ENCODE assay signal across 7 worm cellular contexts in genomic region chrII:6847917-6848379, ce11.
TF ChIP-seq lines count a peak whose summit lies in the region.

Gene tbc-6 (plus strand): TSS chrII:6848124.

TF ChIP-seq in whole organism, L1 larva, 84 proteins besides CTCF, POLR2A, EP300 and RAD21 (continued from another document and continues in another):
- TF ChIP-seq ets-5 (GFP tag; IDR thresholded peaks at IDR 0.05; lab: Robert Waterston, UW): no peak
- TF ChIP-seq unc-86 (tag; optimal IDR thresholded peaks at IDR 0.05; lab: Kevin White, UChicago): no peak
- peak; percentile 36 for TF ChIP-seq unc-130 (tag; optimal IDR thresholded peaks at IDR 0.05; lab: Kevin White, UChicago)
- peak; percentile 36 for TF ChIP-seq rnt-1 (tag; optimal IDR thresholded peaks at IDR 0.05; lab: Kevin White, UChicago)
- no peak for TF ChIP-seq zag-1 (tag; optimal IDR thresholded peaks at IDR 0.05; lab: Kevin White, UChicago)
- TF ChIP-seq fkh-10 (GFP tag; optimal IDR thresholded peaks at IDR 0.05; lab: Kevin White, UChicago): no peak
- TF ChIP-seq ceh-82 (tag; optimal IDR thresholded peaks at IDR 0.05; lab: Kevin White, UChicago): no peak
- TF ChIP-seq nhr-237 (tag; optimal IDR thresholded peaks at IDR 0.05; lab: Kevin White, UChicago): no peak
- TF ChIP-seq isw-1 (GFP tag; IDR thresholded peaks at IDR 0.05; lab: Robert Waterston, UW): no peak
- peak; percentile 25 for TF ChIP-seq C16A3.4 (tag; optimal IDR thresholded peaks at IDR 0.05; lab: Kevin White, UChicago)
- TF ChIP-seq nhr-28 (tag; optimal IDR thresholded peaks at IDR 0.05; lab: Kevin White, UChicago): no peak
- peak; percentile 36 for TF ChIP-seq lin-13 (GFP tag; optimal IDR thresholded peaks at IDR 0.05; lab: Kevin White, UChicago)
- TF ChIP-seq ces-1 (GFP tag; optimal IDR thresholded peaks at IDR 0.05; lab: Kevin White, UChicago): no peak
- no peak for TF ChIP-seq ztf-11 (tag; optimal IDR thresholded peaks at IDR 0.05; lab: Kevin White, UChicago)
- TF ChIP-seq nhr-84 (tag; optimal IDR thresholded peaks at IDR 0.05; lab: Kevin White, UChicago): no peak
- no peak for TF ChIP-seq skn-1 (tag; optimal IDR thresholded peaks at IDR 0.05; lab: Kevin White, UChicago)
- TF ChIP-seq lin-39 (tag; optimal IDR thresholded peaks at IDR 0.05; lab: Kevin White, UChicago): peak; percentile 45
- no peak for TF ChIP-seq fkh-4 (tag; optimal IDR thresholded peaks at IDR 0.05; lab: Kevin White, UChicago; ENCODE audit: borderline replicate concordance)
- peak; percentile 8 for TF ChIP-seq ztf-4 (tag; optimal IDR thresholded peaks at IDR 0.05; lab: Kevin White, UChicago)
- TF ChIP-seq tlp-1 (tag; optimal IDR thresholded peaks at IDR 0.05; lab: Kevin White, UChicago): no peak

TF ChIP-seq in whole organism, L2 larva, 48 proteins besides CTCF, POLR2A, EP300 and RAD21 (continued from another document and continues in another):
- TF ChIP-seq aly-2 (tag; optimal IDR thresholded peaks at IDR 0.05; lab: Kevin White, UChicago): no peak
- peak; percentile 35 for TF ChIP-seq C34F6.9 (tag; optimal IDR thresholded peaks at IDR 0.05; lab: Kevin White, UChicago)
- TF ChIP-seq peb-1 (tag; optimal IDR thresholded peaks at IDR 0.05; lab: Kevin White, UChicago): no peak
- no peak for TF ChIP-seq elt-1 (tag; optimal IDR thresholded peaks at IDR 0.05; lab: Kevin White, UChicago)
- peak; percentile 98 for TF ChIP-seq blmp-1 (tag; optimal IDR thresholded peaks at IDR 0.05; lab: Kevin White, UChicago; ENCODE audit: insufficient read depth)
- TF ChIP-seq Y55F3AM.14 (GFP tag; optimal IDR thresholded peaks at IDR 0.05; lab: Kevin White, UChicago): peak; percentile 18
- TF ChIP-seq egl-27 (tag; optimal IDR thresholded peaks at IDR 0.05; lab: Kevin White, UChicago): peak; percentile 82
- TF ChIP-seq nhr-12 (tag; optimal IDR thresholded peaks at IDR 0.05; lab: Kevin White, UChicago): no peak
- no peak for TF ChIP-seq lin-11 (tag; optimal IDR thresholded peaks at IDR 0.05; lab: Kevin White, UChicago)
- TF ChIP-seq ceh-82 (tag; optimal IDR thresholded peaks at IDR 0.05; lab: Kevin White, UChicago): no peak
- TF ChIP-seq skn-1 (tag; optimal IDR thresholded peaks at IDR 0.05; lab: Kevin White, UChicago): no peak
- peak; percentile 28 for TF ChIP-seq ztf-4 (tag; optimal IDR thresholded peaks at IDR 0.05; lab: Kevin White, UChicago)
- no peak for TF ChIP-seq zag-1 (tag; optimal IDR thresholded peaks at IDR 0.05; lab: Kevin White, UChicago)
- TF ChIP-seq lsy-2 (tag; optimal IDR thresholded peaks at IDR 0.05; lab: Kevin White, UChicago): peak in 1 of 2 experiments; percentile 58
- TF ChIP-seq mdl-1 (tag; optimal IDR thresholded peaks at IDR 0.05; lab: Kevin White, UChicago): peak in 1 of 2 experiments; percentile 18
- TF ChIP-seq sma-3 (GFP tag; optimal IDR thresholded peaks at IDR 0.05; lab: Kevin White, UChicago): peak; percentile 83
- peak; percentile 89 for TF ChIP-seq nhr-25 (tag; optimal IDR thresholded peaks at IDR 0.05; lab: Kevin White, UChicago)
- TF ChIP-seq nhr-10 (tag; optimal IDR thresholded peaks at IDR 0.05; lab: Kevin White, UChicago): peak; percentile 43
- TF ChIP-seq R02D3.7 (tag; optimal IDR thresholded peaks at IDR 0.05; lab: Kevin White, UChicago): no peak

TF ChIP-seq in whole organism, L3 larva, 47 proteins besides CTCF, POLR2A, EP300 and RAD21 (continued from another document):
- TF ChIP-seq nfya-1 (tag; optimal IDR thresholded peaks at IDR 0.05; lab: Kevin White, UChicago; ENCODE audit: insufficient read depth) (peak; percentile 30), ZK546.5 (tag; optimal IDR thresholded peaks at IDR 0.05; lab: Kevin White, UChicago) (no peak), ceh-9 (tag; optimal IDR thresholded peaks at IDR 0.05; lab: Kevin White, UChicago) (no peak), R02D3.7 (tag; optimal IDR thresholded peaks at IDR 0.05; lab: Kevin White, UChicago) (peak; percentile 64), elt-3 (tag; optimal IDR thresholded peaks at IDR 0.05; lab: Kevin White, UChicago) (peak in 2 of 3 experiments; percentile 7 to 33), ama-1 (optimal IDR thresholded peaks at IDR 0.05; lab: Kevin White, UChicago) (no peak), nhr-25 (tag; optimal IDR thresholded peaks at IDR 0.05; lab: Kevin White, UChicago) (peak; percentile 66), unc-39 (tag; optimal IDR thresholded peaks at IDR 0.05; lab: Kevin White, UChicago) (no peak), mml-1 (tag; optimal IDR thresholded peaks at IDR 0.05; lab: Kevin White, UChicago) (no peak), sea-2 (GFP tag; optimal IDR thresholded peaks at IDR 0.05; lab: Kevin White, UChicago) (no peak), fos-1 (tag; optimal IDR thresholded peaks at IDR 0.05; lab: Kevin White, UChicago) (no peak), jun-1 (tag; optimal IDR thresholded peaks at IDR 0.05; lab: Kevin White, UChicago) (peak; percentile 90), pqm-1 (tag; optimal IDR thresholded peaks at IDR 0.05; lab: Kevin White, UChicago) (peak; percentile 27), fkh-10 (GFP tag; optimal IDR thresholded peaks at IDR 0.05; lab: Kevin White, UChicago) (no peak), aly-2 (tag; optimal IDR thresholded peaks at IDR 0.05; lab: Kevin White, UChicago) (peak; percentile 55), ceh-28 (tag; optimal IDR thresholded peaks at IDR 0.05; lab: Kevin White, UChicago) (peak; percentile 34), elt-2 (tag; optimal IDR thresholded peaks at IDR 0.05; lab: Kevin White, UChicago) (peak; percentile 53), nhr-67 (tag; optimal IDR thresholded peaks at IDR 0.05; lab: Kevin White, UChicago) (no peak)

TF ChIP-seq in whole organism, L4 larva, 104 proteins besides CTCF, POLR2A, EP300 and RAD21 (continued from another document and continues in another):
- TF ChIP-seq aly-2 (tag; optimal IDR thresholded peaks at IDR 0.05; lab: Kevin White, UChicago) (peak; percentile 93), snpc-1.2 (GFP tag; IDR thresholded peaks at IDR 0.05; lab: Robert Waterston, UW) (no peak), nhr-28 (tag; optimal IDR thresholded peaks at IDR 0.05; lab: Kevin White, UChicago) (peak; percentile 86), lsy-2 (tag; optimal IDR thresholded peaks at IDR 0.05; lab: Kevin White, UChicago) (peak; percentile 55 to 56), nhr-48 (tag; optimal IDR thresholded peaks at IDR 0.05; lab: Kevin White, UChicago) (peak; percentile 30), mdl-1 (tag; optimal IDR thresholded peaks at IDR 0.05; lab: Kevin White, UChicago) (peak; percentile 65 to 78), attf-4 (tag; optimal IDR thresholded peaks at IDR 0.05; lab: Kevin White, UChicago) (peak; percentile 44), nhr-77 (tag; optimal IDR thresholded peaks at IDR 0.05; lab: Kevin White, UChicago) (peak; percentile 4), egl-27 (tag; optimal IDR thresholded peaks at IDR 0.05; lab: Kevin White, UChicago) (no peak), hlh-30 (tag; optimal IDR thresholded peaks at IDR 0.05; lab: Kevin White, UChicago; ENCODE audit: insufficient read depth) (peak; percentile 40), lin-13 (GFP tag; optimal IDR thresholded peaks at IDR 0.05; lab: Kevin White, UChicago) (no peak), rbr-2 (tag; optimal IDR thresholded peaks at IDR 0.05; lab: Kevin White, UChicago) (peak; percentile 23), arid-1 (GFP tag; conservative IDR thresholded peaks at IDR 0.05; lab: Robert Waterston, UW) (no peak), sdz-12 (GFP tag; optimal IDR thresholded peaks at IDR 0.05; lab: Kevin White, UChicago) (no peak), daf-19 (GFP tag; conservative IDR thresholded peaks at IDR 0.05; lab: Robert Waterston, UW) (0 out of 2 replicates have a peak, but pooled peaks have one; percentile 48), nhr-111 (GFP tag; optimal IDR thresholded peaks at IDR 0.05; lab: Kevin White, UChicago) (no peak), ceh-62 (tag; optimal IDR thresholded peaks at IDR 0.05; lab: Kevin White, UChicago) (no peak), T20F7.1 (GFP tag; optimal IDR thresholded peaks at IDR 0.05; lab: Kevin White, UChicago) (peak; percentile 13), tag-97 (GFP tag; IDR thresholded peaks at IDR 0.05; lab: Robert Waterston, UW) (no peak), mep-1 (tag; optimal IDR thresholded peaks at IDR 0.05; lab: Kevin White, UChicago) (peak; percentile 53)

TF ChIP-seq in whole organism, late embryonic, 69 proteins besides CTCF, POLR2A, EP300 and RAD21 (continued from another document and continues in another):
- TF ChIP-seq dve-1 (tag; optimal IDR thresholded peaks at IDR 0.05; lab: Kevin White, UChicago) (no peak), pqm-1 (tag; optimal IDR thresholded peaks at IDR 0.05; lab: Kevin White, UChicago) (no peak), hlh-30 (tag; optimal IDR thresholded peaks at IDR 0.05; lab: Kevin White, UChicago; ENCODE audit: insufficient read depth) (no peak), unc-86 (tag; optimal IDR thresholded peaks at IDR 0.05; lab: Kevin White, UChicago) (no peak), madf-2 (tag; optimal IDR thresholded peaks at IDR 0.05; lab: Kevin White, UChicago) (no peak), pros-1 (tag; optimal IDR thresholded peaks at IDR 0.05; lab: Kevin White, UChicago) (no peak), che-1 (tag; optimal IDR thresholded peaks at IDR 0.05; lab: Kevin White, UChicago) (no peak), hlh-13 (GFP tag; optimal IDR thresholded peaks at IDR 0.05; lab: Kevin White, UChicago) (no peak), F13H6.1 (tag; optimal IDR thresholded peaks at IDR 0.05; lab: Kevin White, UChicago) (no peak), ceh-22 (tag; optimal IDR thresholded peaks at IDR 0.05; lab: Kevin White, UChicago) (no peak), hlh-15 (tag; optimal IDR thresholded peaks at IDR 0.05; lab: Kevin White, UChicago) (no peak), pha-2 (tag; optimal IDR thresholded peaks at IDR 0.05; lab: Kevin White, UChicago) (no peak), hlh-8 (tag; optimal IDR thresholded peaks at IDR 0.05; lab: Kevin White, UChicago) (no peak), ceh-9 (tag; optimal IDR thresholded peaks at IDR 0.05; lab: Kevin White, UChicago) (no peak), rnt-1 (tag; optimal IDR thresholded peaks at IDR 0.05; lab: Kevin White, UChicago) (no peak), ref-2 (tag; optimal IDR thresholded peaks at IDR 0.05; lab: Kevin White, UChicago) (no peak), unc-55 (GFP tag; optimal IDR thresholded peaks at IDR 0.05; lab: Kevin White, UChicago) (peak; percentile 8), lin-11 (tag; optimal IDR thresholded peaks at IDR 0.05; lab: Kevin White, UChicago) (no peak), mec-3 (tag; optimal IDR thresholded peaks at IDR 0.05; lab: Kevin White, UChicago; ENCODE audit: borderline replicate concordance) (no peak), ceh-24 (tag; optimal IDR thresholded peaks at IDR 0.05; lab: Kevin White, UChicago) (no peak), elt-2 (tag; optimal IDR thresholded peaks at IDR 0.05; lab: Kevin White, UChicago) (no peak), fkh-10 (GFP tag; optimal IDR thresholded peaks at IDR 0.05; lab: Kevin White, UChicago) (no peak), pha-4 (tag; optimal IDR thresholded peaks at IDR 0.05; lab: Kevin White, UChicago) (no peak)

TF ChIP-seq in whole organism, mixed stage, embryonic, 35 proteins besides CTCF, POLR2A, EP300 and RAD21 (continued from another document):
- TF ChIP-seq ces-1 (GFP tag; optimal IDR thresholded peaks at IDR 0.05; lab: Kevin White, UChicago): peak; percentile 39
- peak; percentile 87 for TF ChIP-seq unc-62 (GFP tag; optimal IDR thresholded peaks at IDR 0.05; lab: Kevin White, UChicago)
- no peak for TF ChIP-seq mep-1 (tag; optimal IDR thresholded peaks at IDR 0.05; lab: Kevin White, UChicago)
- TF ChIP-seq nhr-237 (tag; optimal IDR thresholded peaks at IDR 0.05; lab: Kevin White, UChicago): no peak
- peak; percentile 46 for TF ChIP-seq blmp-1 (tag; optimal IDR thresholded peaks at IDR 0.05; lab: Kevin White, UChicago)
- no peak for TF ChIP-seq ceh-43 (GFP tag; optimal IDR thresholded peaks at IDR 0.05; lab: Kevin White, UChicago)
- TF ChIP-seq unc-120 (tag; optimal IDR thresholded peaks at IDR 0.05; lab: Kevin White, UChicago; ENCODE audit: poor library complexity, severe bottlenecking): no peak
- no peak for TF ChIP-seq sem-2 (GFP tag; optimal IDR thresholded peaks at IDR 0.05; lab: Kevin White, UChicago)
TF ChIP-seq in whole organism, mixed stage, embryonic: peak in this region for 6.

TF ChIP-seq in whole organism, young adult, 124 proteins besides CTCF, POLR2A, EP300 and RAD21 (continued from another document):
- TF ChIP-seq Y56A3A.18 (GFP tag; IDR thresholded peaks at IDR 0.05; lab: Robert Waterston, UW) (0 out of 2 replicates have a peak, but pooled peaks have one; percentile 7), gei-17 (GFP tag; optimal IDR thresholded peaks at IDR 0.05; lab: Kevin White, UChicago) (no peak), nfyb-1 (GFP tag; IDR thresholded peaks at IDR 0.05; lab: Robert Waterston, UW) (0 out of 2 replicates have a peak, but pooled peaks have one; percentile 23), nhr-179 (tag; optimal IDR thresholded peaks at IDR 0.05; lab: Kevin White, UChicago) (no peak), Y79H2A.3 (GFP tag; conservative IDR thresholded peaks at IDR 0.05; lab: Robert Waterston, UW) (0 out of 2 replicates have a peak, but pooled peaks have one; percentile 34)
